Worm (Caenorhabditis elegans) whole organism, young adult: ENCODE data around the gene D1086.3.

Experiments used
- B0261.1 ChIP-seq: sonication (generic microtip); optimal IDR thresholded peaks from 2 replicates; lab custom pipeline; 2016; ENCODE audit warnings: mild to moderate bottlenecking, missing genetic modification characterization, moderate library complexity, missing compliant biosample characterization
- Y53F4B.3 ChIP-seq: fragments of 200-800 bp; sonication (Bioruptor generic); IDR thresholded peaks from 2 replicates; pipeline ENCODE4 v1.3.6; 2022; ENCODE audit warnings: missing genetic modification reagents, missing genetic modification characterization, missing compliant biosample characterization
- Y79H2A.3 ChIP-seq: fragments of 200-800 bp; sonication (Bioruptor generic); conservative IDR thresholded peaks from 2 replicates; pipeline ENCODE4 v1.3.6; 2022; ENCODE audit warnings: missing genetic modification reagents, missing genetic modification characterization, missing compliant biosample characterization
- ama-1 ChIP-seq, 3 experiments: fragments of 150-350 bp in 1 of 3; sonication (generic microtip) in 2 of 3; optimal IDR thresholded peaks; 2 replicates each; lab custom pipeline; 2014 to 2018; ENCODE audit warnings: missing biosample characterization in 2 of 3, missing genetic modification characterization in 2 of 3, missing genetic modification reagents in 2 of 3
- athp-1 ChIP-seq: sonication (generic microtip); optimal IDR thresholded peaks from 2 replicates; lab custom pipeline; 2017; ENCODE audit warnings: mild to moderate bottlenecking, missing genetic modification characterization, missing compliant biosample characterization
- cebp-2 ChIP-seq: fragments of 200-800 bp; sonication (Bioruptor generic); IDR thresholded peaks from 2 replicates; pipeline ENCODE4 v1.3.6; 2022; ENCODE audit warnings: missing genetic modification characterization, missing compliant biosample characterization
- efl-1 ChIP-seq: fragments of 150-350 bp; optimal IDR thresholded peaks from 2 replicates; lab custom pipeline; 2014; ENCODE audit warnings: missing biosample characterization, missing genetic modification reagents, missing genetic modification characterization
- lin-26 ChIP-seq: fragments of 200-800 bp; sonication (Bioruptor generic); IDR thresholded peaks from 2 replicates; pipeline ENCODE4 v1.3.6; 2022; ENCODE audit warnings: missing genetic modification reagents, missing genetic modification characterization, missing compliant biosample characterization
- lin-40 ChIP-seq: sonication (generic microtip); optimal IDR thresholded peaks from 2 replicates; lab custom pipeline; 2016; ENCODE audit warnings: missing genetic modification characterization, mild to moderate bottlenecking, missing compliant biosample characterization, missing genotype, missing genetic modification reagents
- madf-8 ChIP-seq: fragments of 200-800 bp; sonication (Bioruptor generic); conservative IDR thresholded peaks from 2 replicates; pipeline ENCODE4 v1.3.6; 2022; ENCODE audit warnings: missing genetic modification reagents, missing genetic modification characterization, missing compliant biosample characterization
- snpc-1.3 ChIP-seq: sonication (generic microtip); optimal IDR thresholded peaks from 2 replicates; lab custom pipeline; 2017; ENCODE audit warnings: missing genetic modification characterization, mild to moderate bottlenecking, missing compliant biosample characterization, antibody characterized with exemption, moderate library complexity, missing genotype, missing genetic modification reagents; ENCODE audit not compliant: insufficient read depth
- tbx-9 ChIP-seq: sonication (generic microtip); optimal IDR thresholded peaks from 2 replicates; lab custom pipeline; 2016; ENCODE audit warnings: borderline replicate concordance, missing genetic modification characterization, inconsistent platforms, missing compliant biosample characterization
- zim-3 ChIP-seq: sonication (generic microtip); optimal IDR thresholded peaks from 2 replicates; lab custom pipeline; 2017; ENCODE audit warnings: mild to moderate bottlenecking, missing genetic modification characterization, moderate library complexity, missing compliant biosample characterization
- ztf-3 ChIP-seq: fragments of 200-800 bp; sonication (Bioruptor generic); optimal IDR thresholded peaks from 2 replicates; lab custom pipeline; 2018; ENCODE audit warnings: mild to moderate bottlenecking, missing genetic modification characterization, missing compliant biosample characterization

DNA sequence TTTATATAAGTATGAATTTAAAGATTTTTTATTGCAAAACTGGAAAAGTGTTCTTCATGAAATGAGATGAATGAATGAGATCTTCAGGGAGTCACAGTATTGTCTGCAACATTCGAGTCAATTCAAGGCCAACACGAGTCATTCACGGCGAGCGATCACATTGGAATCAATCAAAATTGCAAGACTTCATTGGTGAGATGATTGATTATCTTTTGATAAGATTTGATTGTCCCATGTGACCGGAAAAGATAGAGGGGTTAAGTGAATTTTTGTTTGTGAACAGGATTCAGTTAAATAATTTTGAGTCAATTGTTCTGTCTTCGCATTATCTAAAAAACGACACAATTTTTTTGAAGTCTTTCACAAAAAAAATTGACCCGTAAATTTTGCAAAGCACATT is 2.4 kb downstream of the D1086.3 start:
- TF ChIP-seq madf-8 (no peak), cebp-2 (GFP tag; lab: Robert Waterston, UW) (no peak), zim-3 (tag; lab: Kevin White, UChicago) (no peak), athp-1 (tag; lab: Kevin White, UChicago) (no peak), ztf-3 (no peak), B0261.1 (tag; lab: Kevin White, UChicago) (no peak), lin-26 (GFP tag; lab: Robert Waterston, UW) (no peak), efl-1 (GFP tag; lab: Kevin White, UChicago) (no peak), ama-1 (optimal IDR thresholded peaks at IDR 0.05; lab: Kevin White, UChicago) (no peak), ama-1 (GFP tag; optimal IDR thresholded peaks at IDR 0.05; lab: Kevin White, UChicago) (no peak), Y79H2A.3 (no peak), snpc-1.3 (tag; lab: Kevin White, UChicago) (no peak), Y53F4B.3 (GFP tag; lab: Robert Waterston, UW) (no peak), tbx-9 (no peak), lin-40 (tag; lab: Kevin White, UChicago) (no peak)
